Worm (Caenorhabditis elegans): ENCODE data around the gene best-14.

DNA sequence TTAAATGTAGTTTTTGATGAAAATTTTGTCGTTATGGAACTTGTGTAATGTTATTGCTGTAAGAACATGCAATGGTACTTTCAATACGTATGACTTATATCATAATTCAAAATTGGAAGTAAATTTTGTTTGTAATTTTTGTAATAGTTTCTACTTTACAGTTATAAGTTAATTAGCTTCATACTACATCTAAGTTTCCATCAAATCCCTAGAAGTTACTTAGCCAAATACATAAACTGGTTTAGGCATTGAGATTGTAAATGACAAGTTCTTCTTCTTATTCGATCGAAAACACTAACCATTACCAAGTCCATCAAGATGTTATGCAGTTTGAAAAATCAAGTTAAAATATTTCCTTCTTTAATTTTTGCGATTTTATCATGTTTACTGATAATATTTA, 8.1 kb upstream of the best-14 start, which contains the start of gene F32G8.2:
- no peak for TF ChIP-seq lin-13 (GFP tag; optimal IDR thresholded peaks at IDR 0.05)
- no peak for TF ChIP-seq nhr-11 (tag; optimal IDR thresholded peaks at IDR 0.05)
- TF ChIP-seq peb-1 (tag; optimal IDR thresholded peaks at IDR 0.05) = no peak
- no peak for TF ChIP-seq snpc-4 (tag; optimal IDR thresholded peaks at IDR 0.05)
- TF ChIP-seq ama-1 (optimal IDR thresholded peaks at IDR 0.05) = no peak
- TF ChIP-seq alr-1 (tag; optimal IDR thresholded peaks at IDR 0.05) = no peak
- no peak for TF ChIP-seq mdl-1 (tag; optimal IDR thresholded peaks at IDR 0.05)
- no peak for TF ChIP-seq mbf-1 (tag; optimal IDR thresholded peaks at IDR 0.05)
- TF ChIP-seq elt-3 (tag; optimal IDR thresholded peaks at IDR 0.05) = no peak
- TF ChIP-seq lin-11 (tag; optimal IDR thresholded peaks at IDR 0.05) = no peak
- TF ChIP-seq ztf-1 (GFP tag; conservative IDR thresholded peaks at IDR 0.05) = no peak
- TF ChIP-seq aly-2 (tag; optimal IDR thresholded peaks at IDR 0.05) = no peak
